Fruit fly (Drosophila melanogaster): ENCODE data around the gene RpL13A.

The RpL13A gene

dm6 chr3R:5627552-5627951 is 3.3 kb downstream of the RpL13A start, which contains the start of gene CG31551:
Gene CG31551, plus strand, starts transcription at chr3R:5627852.
- TF ChIP-seq cnc (optimal IDR thresholded peaks at IDR 0.05) (no peak), Clk (GFP tag; optimal IDR thresholded peaks at IDR 0.05) (no peak), CG14711 (tag; optimal IDR thresholded peaks at IDR 0.05) (no peak), kay (GFP tag; ENCODE audit: borderline replicate concordance) (no peak), CG1620 (GFP tag; optimal IDR thresholded peaks at IDR 0.05) (no peak), CG7045 (GFP tag; optimal IDR thresholded peaks at IDR 0.05) (no peak), Crg-1 (GFP tag; optimal IDR thresholded peaks at IDR 0.05) (no peak), CG12768 (GFP tag; optimal IDR thresholded peaks at IDR 0.05) (no peak), CG7101 (tag; optimal IDR thresholded peaks at IDR 0.05) (no peak), cic (GFP tag; optimal IDR thresholded peaks at IDR 0.05) (no peak), CG5204 (GFP tag; optimal IDR thresholded peaks at IDR 0.05) (no peak), tj (GFP tag; optimal IDR thresholded peaks at IDR 0.05) (no peak), CG33017 (tag; optimal IDR thresholded peaks at IDR 0.05) (no peak), Hr96 (GFP tag; optimal IDR thresholded peaks at IDR 0.05) (no peak), toe (GFP tag; optimal IDR thresholded peaks at IDR 0.05) (no peak), ovo (GFP tag; optimal IDR thresholded peaks at IDR 0.05) (no peak)

- TF ChIP-seq bab1 (GFP tag; optimal IDR thresholded peaks at IDR 0.05) (peak; percentile 17), cic (GFP tag; optimal IDR thresholded peaks at IDR 0.05) (peak; percentile 43), pad (GFP tag; optimal IDR thresholded peaks at IDR 0.05) (no peak)
Observed at dm6 chr3R:5632182-5632581, 7.9 kb downstream of the RpL13A start, which contains the start of gene CG31549. Gene CG31549, plus strand, starts transcription at chr3R:5632192.

dm6 chr3R:5633437-5633836 is 9.2 kb downstream of the RpL13A start, which contains the start of gene CG12171:
Gene CG12171, plus strand, starts transcription at chr3R:5633627.
- TF ChIP-seq bab1 (GFP tag; optimal IDR thresholded peaks at IDR 0.05) = peak; percentile 34
- peak; percentile 36 for TF ChIP-seq CG11617 (GFP tag; optimal IDR thresholded peaks at IDR 0.05)
- peak; percentile 61 for TF ChIP-seq cic (GFP tag; optimal IDR thresholded peaks at IDR 0.05)
- no peak for TF ChIP-seq pad (GFP tag; optimal IDR thresholded peaks at IDR 0.05)
- peak; percentile 23 for TF ChIP-seq CG7101 (tag; optimal IDR thresholded peaks at IDR 0.05)
- TF ChIP-seq ovo (GFP tag; optimal IDR thresholded peaks at IDR 0.05) = no peak
- TF ChIP-seq Crg-1 (GFP tag; optimal IDR thresholded peaks at IDR 0.05) = peak; percentile 12
- no peak for TF ChIP-seq tj (GFP tag; optimal IDR thresholded peaks at IDR 0.05)

DNA sequence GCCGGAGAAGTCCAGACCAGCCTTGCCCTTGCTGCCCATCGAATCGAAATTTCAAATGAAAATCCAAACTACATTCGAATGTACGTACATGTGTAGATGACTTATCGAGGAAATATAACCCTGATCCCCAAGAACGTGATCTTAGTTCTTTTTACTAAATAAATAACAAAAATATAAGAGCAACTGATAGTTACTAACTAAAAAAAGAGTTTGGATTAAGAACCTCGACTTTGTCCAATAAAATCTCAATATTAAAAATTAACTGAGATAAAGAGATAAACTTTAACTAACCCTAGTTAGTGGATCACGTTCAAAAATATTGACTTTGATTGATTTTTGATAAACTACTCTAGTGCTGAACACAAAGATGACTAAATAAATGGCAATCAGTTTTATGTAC is 11.2 kb downstream of the RpL13A start, which contains the start of gene CG31546:
CG31546 (minus strand) TSS at position 101 of the 400 bp plus-strand sequence.
- TF ChIP-seq CG12768 (GFP tag; optimal IDR thresholded peaks at IDR 0.05) (no peak), ovo (GFP tag; optimal IDR thresholded peaks at IDR 0.05) (no peak), toe (GFP tag; optimal IDR thresholded peaks at IDR 0.05) (no peak), CG5204 (GFP tag; optimal IDR thresholded peaks at IDR 0.05) (no peak), CG11617 (GFP tag; optimal IDR thresholded peaks at IDR 0.05) (no peak), CG14711 (tag; optimal IDR thresholded peaks at IDR 0.05) (no peak), pad (GFP tag; optimal IDR thresholded peaks at IDR 0.05) (no peak), Clk (GFP tag; optimal IDR thresholded peaks at IDR 0.05) (no peak), CG7101 (tag; optimal IDR thresholded peaks at IDR 0.05) (no peak), CG33017 (tag; optimal IDR thresholded peaks at IDR 0.05) (no peak), cnc (optimal IDR thresholded peaks at IDR 0.05) (no peak), tj (GFP tag; optimal IDR thresholded peaks at IDR 0.05) (no peak)

DNA sequence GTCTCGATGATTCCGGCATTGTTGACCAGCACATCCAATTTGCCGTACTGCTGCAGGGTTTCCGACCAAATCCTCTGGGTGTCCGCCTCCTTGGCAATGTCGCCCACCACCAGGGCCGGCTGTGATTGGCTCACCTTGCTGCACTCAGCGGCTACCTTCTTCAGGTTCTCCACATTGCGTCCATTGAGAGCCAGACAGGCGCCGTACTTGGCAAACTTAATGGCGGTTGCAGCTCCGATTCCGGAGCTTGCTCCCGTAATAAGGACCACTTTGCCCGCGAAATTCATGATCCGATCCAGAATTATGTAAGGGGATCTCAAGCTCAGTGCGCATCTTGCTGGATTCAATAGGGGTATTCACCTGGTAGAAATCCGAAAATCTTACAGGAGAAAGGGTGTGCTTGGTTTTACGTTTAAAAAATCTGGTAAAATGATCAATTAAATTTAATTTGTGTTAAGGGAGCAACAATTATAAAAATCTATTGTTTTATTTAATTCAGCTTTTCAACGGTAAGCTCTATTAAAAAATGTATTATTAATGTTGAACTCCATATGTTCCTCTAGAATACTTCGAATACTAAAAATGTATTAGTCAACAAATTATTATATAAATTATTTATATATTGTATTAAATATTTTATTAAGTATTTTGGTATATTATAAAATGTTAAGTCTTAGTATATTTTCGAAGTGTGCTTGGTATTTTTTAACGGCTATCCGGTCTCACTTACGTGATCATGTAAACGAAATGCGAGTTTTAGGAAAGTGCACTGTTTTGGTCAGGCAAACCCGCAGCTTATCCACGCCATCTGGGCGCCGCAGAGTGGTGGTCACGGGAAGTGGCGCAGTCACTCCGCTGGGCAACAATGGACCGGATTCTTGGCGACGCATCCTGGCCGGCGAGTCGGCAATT is 12.5 kb downstream of the RpL13A start, which contains the start of the genes CG31548 and CG12170:
CG31548 (minus strand) TSS at position 334 of the 912 bp plus-strand sequence.
CG12170 (plus strand) TSS at position 716 of the 912 bp plus-strand sequence.
- peak; percentile 1 for TF ChIP-seq Crg-1 (GFP tag; optimal IDR thresholded peaks at IDR 0.05)
- TF ChIP-seq CG1620 (GFP tag; optimal IDR thresholded peaks at IDR 0.05) = no peak
- peak; percentile 78 for TF ChIP-seq CG11617 (GFP tag; optimal IDR thresholded peaks at IDR 0.05)
- TF ChIP-seq cnc (optimal IDR thresholded peaks at IDR 0.05) = no peak
- no peak for TF ChIP-seq cic (GFP tag; optimal IDR thresholded peaks at IDR 0.05)
- peak; percentile 49 for TF ChIP-seq CG33017 (tag; optimal IDR thresholded peaks at IDR 0.05)
- TF ChIP-seq kay (GFP tag; ENCODE audit: borderline replicate concordance) = no peak
- TF ChIP-seq Hr96 (GFP tag; optimal IDR thresholded peaks at IDR 0.05) = no peak
- peak; percentile 56 for TF ChIP-seq CG7101 (tag; optimal IDR thresholded peaks at IDR 0.05)
- TF ChIP-seq Mnt (GFP tag; optimal IDR thresholded peaks at IDR 0.05) = peak; percentile 25
- TF ChIP-seq ovo (GFP tag; optimal IDR thresholded peaks at IDR 0.05) = no peak
- TF ChIP-seq CG7045 (GFP tag; optimal IDR thresholded peaks at IDR 0.05) = peak; percentile 31
- TF ChIP-seq CG5204 (GFP tag; optimal IDR thresholded peaks at IDR 0.05) = no peak
- TF ChIP-seq CG14711 (tag; optimal IDR thresholded peaks at IDR 0.05) = peak; percentile 57
- TF ChIP-seq tj (GFP tag; optimal IDR thresholded peaks at IDR 0.05) = peak; percentile 27
- TF ChIP-seq pad (GFP tag; optimal IDR thresholded peaks at IDR 0.05) = no peak
- TF ChIP-seq CG12768 (GFP tag; optimal IDR thresholded peaks at IDR 0.05) = peak; percentile 2

DNA sequence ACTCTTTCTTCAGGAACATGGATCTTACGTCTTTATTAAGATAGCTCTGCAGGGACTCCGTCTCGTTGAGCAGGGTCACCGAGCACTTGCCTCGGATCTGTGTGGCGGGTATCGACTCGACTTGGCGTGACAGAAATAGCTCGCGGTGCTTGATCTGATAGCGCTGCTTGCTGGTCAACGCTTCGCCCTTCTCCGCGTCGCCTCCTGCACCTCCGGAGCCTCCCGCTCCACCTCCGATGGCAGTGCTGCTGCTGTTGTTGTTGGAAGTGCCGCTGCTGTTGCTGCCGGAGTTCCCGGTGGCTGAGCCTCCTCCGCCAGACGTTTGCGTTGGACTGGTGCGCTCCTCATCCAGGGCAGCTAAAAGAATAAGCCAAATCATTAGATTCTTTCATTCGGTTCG is 19.1 kb downstream of the RpL13A start:
- no peak for TF ChIP-seq CG7045 (GFP tag; optimal IDR thresholded peaks at IDR 0.05)
- TF ChIP-seq cnc (optimal IDR thresholded peaks at IDR 0.05) = no peak
- no peak for TF ChIP-seq cic (GFP tag; optimal IDR thresholded peaks at IDR 0.05)
